Worm (Caenorhabditis elegans) whole organism, late embryonic: ENCODE results near the gene str-222.

Experiments
- K02D7.2 ChIP-seq: sonication (generic microtip); optimal IDR thresholded peaks from 2 replicates; lab custom pipeline; 2017; ENCODE audit warnings: mild to moderate bottlenecking, missing genetic modification characterization, missing compliant biosample characterization
- ceh-19 ChIP-seq: fragments of 200-800 bp; sonication (Bioruptor generic); optimal IDR thresholded peaks from 2 replicates; lab custom pipeline; 2018; ENCODE audit warnings: mild to moderate bottlenecking, missing genetic modification characterization, missing compliant biosample characterization
- ceh-30 ChIP-seq: fragments of 150-350 bp; optimal IDR thresholded peaks from 2 replicates; lab custom pipeline; 2014; ENCODE audit warnings: missing biosample characterization, missing genetic modification characterization
- fkh-10 ChIP-seq: fragments of 150-350 bp; optimal IDR thresholded peaks from 2 replicates; lab custom pipeline; 2014; ENCODE audit warnings: missing biosample characterization, missing genetic modification reagents, missing genetic modification characterization
- npax-4 ChIP-seq: sonication (generic microtip); optimal IDR thresholded peaks from 2 replicates; lab custom pipeline; 2016; ENCODE audit warnings: missing genetic modification characterization, missing compliant biosample characterization
- odd-2 ChIP-seq: sonication (generic microtip); optimal IDR thresholded peaks from 2 replicates; lab custom pipeline; 2017; ENCODE audit warnings: antibody characterized with exemption, mild to moderate bottlenecking, missing genetic modification characterization, missing compliant biosample characterization
- pax-1 ChIP-seq: fragments of 150-350 bp; optimal IDR thresholded peaks from 2 replicates; lab custom pipeline; 2014; ENCODE audit warnings: missing biosample characterization, missing genetic modification characterization
- pha-4 ChIP-seq: fragments of 150-350 bp; optimal IDR thresholded peaks from 2 replicates; lab custom pipeline; 2018; ENCODE audit warnings: missing biosample characterization, missing genetic modification reagents, missing genetic modification characterization
- rnt-1 ChIP-seq: sonication (generic microtip); optimal IDR thresholded peaks from 2 replicates; lab custom pipeline; 2016; ENCODE audit warnings: missing genetic modification characterization, missing compliant biosample characterization
- unc-55 ChIP-seq: sonication (generic microtip); optimal IDR thresholded peaks from 2 replicates; lab custom pipeline; 2017; ENCODE audit warnings: missing biosample characterization, missing genetic modification reagents, missing genetic modification characterization
- unc-86 ChIP-seq: sonication (generic microtip); optimal IDR thresholded peaks from 2 replicates; lab custom pipeline; 2016; ENCODE audit warnings: missing genetic modification characterization, missing compliant biosample characterization

DNA sequence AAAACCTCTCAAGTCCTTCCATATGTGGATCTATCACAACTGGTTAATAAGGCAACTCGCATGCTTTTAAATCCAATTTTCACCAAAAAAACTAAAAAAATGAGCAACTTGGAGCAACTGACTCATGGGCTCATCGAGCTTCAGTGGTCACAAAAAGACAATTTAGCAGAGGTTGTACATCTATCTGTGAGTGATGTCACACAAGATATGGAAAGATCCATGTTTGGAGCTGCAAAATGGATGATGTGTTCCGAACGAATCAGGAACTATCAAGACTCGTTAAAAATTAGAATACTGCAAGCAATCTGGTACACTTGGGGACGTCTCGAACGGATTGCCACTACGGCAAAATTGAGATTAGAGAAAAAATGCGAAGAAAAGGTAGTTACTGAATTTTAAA lies 24.4 kb upstream of the str-222 start:
- TF ChIP-seq K02D7.2 (tag; lab: Kevin White, UChicago) (no peak), npax-4 (tag; lab: Kevin White, UChicago) (no peak), unc-86 (tag; lab: Kevin White, UChicago) (no peak), unc-55 (GFP tag; lab: Kevin White, UChicago) (no peak), ceh-30 (no peak), odd-2 (no peak), fkh-10 (GFP tag; lab: Kevin White, UChicago) (no peak), pha-4 (tag; lab: Kevin White, UChicago) (no peak), ceh-19 (GFP tag; lab: Kevin White, UChicago) (no peak), pax-1 (tag; lab: Kevin White, UChicago) (no peak), rnt-1 (tag; lab: Kevin White, UChicago) (no peak)
